Fruit fly (Drosophila melanogaster): Measurements from ENCODE around the gene sim.

- TF ChIP-seq insv (optimal IDR thresholded peaks at IDR 0.05), result no peak
- no peak for TF ChIP-seq psq (optimal IDR thresholded peaks at IDR 0.05)
- no peak for TF ChIP-seq h (optimal IDR thresholded peaks at IDR 0.05)
- TF ChIP-seq Myc (optimal IDR thresholded peaks at IDR 0.05), result no peak
- no peak for TF ChIP-seq ttk (optimal IDR thresholded peaks at IDR 0.05)
Measured at dm6 chr3R:13018995-13019394, 38.6 kb upstream of the sim start.
